Worm (Caenorhabditis elegans) whole organism, mixed stage, embryonic: ENCODE measurements around the gene nac-3.

ENCODE experiments used
- ceh-43 ChIP-seq: fragments of 200-800 bp; sonication (Bioruptor generic); optimal IDR thresholded peaks from 2 replicates; lab custom pipeline; 2018; ENCODE audit warnings: mild to moderate bottlenecking, missing genetic modification characterization, moderate library complexity, missing compliant biosample characterization
- mep-1 ChIP-seq: fragments of 150-350 bp; optimal IDR thresholded peaks from 2 replicates; lab custom pipeline; 2017; ENCODE audit warnings: missing biosample characterization, missing genetic modification reagents, missing genetic modification characterization, inconsistent platforms
- nhr-237 ChIP-seq: fragments of 150-350 bp; optimal IDR thresholded peaks from 2 replicates; lab custom pipeline; 2014; ENCODE audit warnings: missing biosample characterization, missing genetic modification characterization
- snpc-4 ChIP-seq: fragments of 150-350 bp; optimal IDR thresholded peaks from 2 replicates; lab custom pipeline; 2014; ENCODE audit warnings: missing biosample characterization, missing genetic modification characterization
- ztf-11 ChIP-seq: fragments of 150-350 bp; optimal IDR thresholded peaks from 2 replicates; lab custom pipeline; 2014; ENCODE audit warnings: missing biosample characterization, missing genetic modification characterization

DNA sequence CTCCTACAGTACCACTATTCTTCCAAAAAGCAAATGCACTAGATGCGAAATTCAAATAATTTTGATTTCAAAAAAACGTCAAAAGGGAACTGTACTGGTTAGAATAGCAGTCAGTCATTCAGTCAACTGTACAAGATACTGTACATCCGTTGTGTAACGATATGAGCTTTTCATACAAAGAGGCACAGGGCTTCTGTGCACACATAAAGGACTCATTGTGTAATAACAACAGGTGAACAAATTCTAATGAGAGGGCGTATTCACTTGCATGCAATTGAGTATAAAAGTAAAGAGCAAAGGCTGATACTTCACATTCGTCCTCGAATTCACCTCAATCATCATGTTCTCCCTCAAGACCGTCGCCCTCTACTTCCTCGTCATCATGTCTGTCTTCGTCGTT is 44.8 kb downstream of the nac-3 start, which contains the start of gene dod-6:
- TF ChIP-seq snpc-4 (tag; lab: Kevin White, UChicago) (no peak), mep-1 (tag; lab: Kevin White, UChicago) (no peak), nhr-237 (no peak), ztf-11 (tag; lab: Kevin White, UChicago) (no peak), ceh-43 (GFP tag; lab: Kevin White, UChicago) (no peak)
